Worm (Caenorhabditis elegans) whole organism, midembryonic: ENCODE data around the gene idpa-2.

ENCODE experiments used
- flt-1 ChIP-seq: fragments of 200-800 bp; sonication (Bioruptor generic); IDR thresholded peaks from 2 replicates; pipeline ENCODE4 v1.3.6; 2022; ENCODE audit warnings: missing genetic modification characterization, missing compliant biosample characterization
- klf-2 ChIP-seq: fragments of 200-800 bp; sonication (Bioruptor generic); conservative IDR thresholded peaks from 2 replicates; pipeline ENCODE4 v1.3.6; 2022; ENCODE audit warnings: missing genetic modification reagents, missing genetic modification characterization, missing compliant biosample characterization
- ref-1 ChIP-seq: fragments of 200-800 bp; sonication (Bioruptor generic); conservative IDR thresholded peaks from 2 replicates; pipeline ENCODE4 v1.3.6; 2022; ENCODE audit warnings: missing genetic modification reagents, missing genetic modification characterization, missing compliant biosample characterization
- tab-1 ChIP-seq: fragments of 200-800 bp; sonication (Bioruptor generic); IDR thresholded peaks from 2 replicates; pipeline ENCODE4 v1.3.6; 2022; ENCODE audit warnings: missing genetic modification characterization, missing compliant biosample characterization

DNA sequence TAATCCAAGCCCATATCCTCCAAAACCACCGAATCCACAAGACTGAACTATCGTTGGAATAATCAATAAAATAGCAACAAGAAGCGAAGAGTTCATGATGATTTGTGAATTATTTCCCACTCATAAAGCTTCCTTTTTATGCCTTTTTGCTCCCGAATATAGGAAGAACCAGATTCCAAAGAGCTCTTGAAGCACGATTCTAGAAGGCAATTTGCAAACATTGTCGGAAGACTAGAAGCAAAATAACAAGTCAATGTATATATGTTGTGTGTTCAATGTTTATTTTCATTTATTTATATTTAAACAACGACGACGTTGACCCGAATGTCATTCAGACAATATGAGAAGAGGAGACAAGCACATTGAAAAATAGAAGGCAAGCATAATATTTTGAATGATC lies at the start of gene idpa-2:
- TF ChIP-seq tab-1 (GFP tag; lab: Robert Waterston, UW) (no peak), flt-1 (GFP tag; lab: Robert Waterston, UW) (no peak), ref-1 (no peak), klf-2 (GFP tag; lab: Robert Waterston, UW) (no peak)
